Fruit fly (Drosophila melanogaster) whole organism, wandering third instar larva: Measurements from ENCODE around the gene CG44271.

ENCODE experiments used
- Hr83 ChIP-seq: fragments of 200-300 bp; sonication (Bioruptor generic); optimal IDR thresholded peaks from 2 replicates; lab custom pipeline; 2016; ENCODE audit warnings: missing biosample characterization, mild to moderate bottlenecking, missing genetic modification characterization, moderate library complexity; ENCODE audit not compliant: poor library complexity, severe bottlenecking
- foxo ChIP-seq, 2 experiments: fragments of 200-800 bp; sonication (Bioruptor generic); optimal IDR thresholded peaks; 2 replicates in 1 of 2; 3 replicates in 1 of 2; lab custom pipeline; 2016 to 2017; ENCODE audit warnings: missing biosample characterization in 2 of 2, missing genetic modification characterization in 2 of 2
- fru ChIP-seq: fragments of 200-800 bp; sonication (Bioruptor generic); optimal IDR thresholded peaks from 3 replicates; lab custom pipeline; 2016; ENCODE audit warnings: missing biosample characterization, mild to moderate bottlenecking, missing genetic modification characterization

DNA sequence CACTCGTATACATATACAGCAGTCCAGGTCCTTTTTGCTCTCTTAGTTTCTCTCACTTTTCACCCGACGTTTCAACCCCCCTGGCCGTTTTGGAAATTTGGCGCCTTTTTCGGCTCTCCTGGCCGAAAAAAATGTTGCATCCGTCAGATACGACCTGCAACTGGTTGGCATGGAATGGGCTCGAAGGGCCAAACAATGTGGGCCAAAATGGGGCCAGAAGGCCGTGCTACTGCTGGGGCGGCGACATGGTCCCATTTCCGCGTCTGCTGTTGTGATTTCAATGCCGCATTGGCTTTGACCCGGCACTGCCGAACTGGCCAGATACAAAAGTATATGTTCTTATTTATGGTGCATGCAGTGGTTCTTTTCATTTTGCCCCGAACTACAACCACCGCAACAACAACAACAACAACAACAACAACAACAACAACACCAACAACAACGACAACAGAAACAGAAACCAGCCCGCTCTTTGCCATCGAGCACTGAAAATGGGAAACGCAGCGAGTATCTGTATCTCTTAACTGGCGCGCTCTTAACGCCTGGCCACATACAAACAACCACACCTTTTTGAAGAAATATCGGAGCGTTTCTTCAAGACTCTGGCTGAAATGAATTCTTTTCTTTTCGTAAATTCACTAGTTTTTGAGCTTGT lies 46.2 kb upstream of the CG44271 start:
- TF ChIP-seq Hr83 (GFP tag; lab: Kevin White, UChicago): no peak
- TF ChIP-seq fru (GFP tag; lab: Kevin White, UChicago): no peak
- TF ChIP-seq foxo (GFP tag; optimal IDR thresholded peaks at IDR 0.05; lab: Kevin White, UChicago): no peak
